Worm (Caenorhabditis elegans) whole organism, mixed stage, embryonic: ENCODE results near the gene pqn-80.

Experiments
- M03D4.4 ChIP-seq: sonication (generic microtip); optimal IDR thresholded peaks from 2 replicates; lab custom pipeline; 2017; ENCODE audit warnings: mild to moderate bottlenecking, missing genetic modification characterization, missing compliant biosample characterization
- bed-3 ChIP-seq: fragments of 200-800 bp; sonication (Bioruptor generic); optimal IDR thresholded peaks from 3 replicates; lab custom pipeline; 2018; ENCODE audit warnings: mild to moderate bottlenecking, missing genetic modification characterization, moderate library complexity, missing compliant biosample characterization
- blmp-1 ChIP-seq: fragments of 150-350 bp; optimal IDR thresholded peaks from 2 replicates; lab custom pipeline; 2014; ENCODE audit warnings: missing biosample characterization, missing genetic modification characterization
- ceh-39 ChIP-seq: fragments of 150-350 bp; optimal IDR thresholded peaks from 2 replicates; lab custom pipeline; 2014; ENCODE audit warnings: missing biosample characterization, missing genetic modification characterization
- ceh-43 ChIP-seq: fragments of 200-800 bp; sonication (Bioruptor generic); optimal IDR thresholded peaks from 2 replicates; lab custom pipeline; 2018; ENCODE audit warnings: mild to moderate bottlenecking, missing genetic modification characterization, moderate library complexity, missing compliant biosample characterization
- ceh-83 ChIP-seq: fragments of 200-800 bp; sonication (Bioruptor generic); optimal IDR thresholded peaks from 2 replicates; lab custom pipeline; 2018; ENCODE audit warnings: mild to moderate bottlenecking, missing genetic modification characterization, missing compliant biosample characterization
- ces-1 ChIP-seq: fragments of 150-350 bp; optimal IDR thresholded peaks from 2 replicates; lab custom pipeline; 2014; ENCODE audit warnings: missing biosample characterization, missing genetic modification reagents, missing genetic modification characterization
- cnd-1 ChIP-seq: fragments of 200-800 bp; sonication (Bioruptor generic); optimal IDR thresholded peaks from 2 replicates; lab custom pipeline; 2018; ENCODE audit warnings: mild to moderate bottlenecking, missing genetic modification characterization, missing compliant biosample characterization
- elt-1 ChIP-seq: sonication (generic microtip); optimal IDR thresholded peaks from 2 replicates; lab custom pipeline; 2017; ENCODE audit warnings: missing genetic modification characterization, mild to moderate bottlenecking, missing compliant biosample characterization, antibody characterized with exemption, moderate library complexity, borderline replicate concordance; ENCODE audit not compliant: insufficient read depth
- elt-3 ChIP-seq: fragments of 150-350 bp; optimal IDR thresholded peaks from 2 replicates; lab custom pipeline; 2014; ENCODE audit warnings: missing biosample characterization, missing genetic modification characterization
- flh-1 ChIP-seq: fragments of 200-800 bp; sonication (Bioruptor generic); optimal IDR thresholded peaks from 2 replicates; lab custom pipeline; 2018; ENCODE audit warnings: mild to moderate bottlenecking, missing genetic modification characterization, moderate library complexity, missing compliant biosample characterization
- ham-2 ChIP-seq: fragments of 200-800 bp; sonication (Bioruptor generic); optimal IDR thresholded peaks from 2 replicates; lab custom pipeline; 2018; ENCODE audit warnings: mild to moderate bottlenecking, missing genetic modification characterization, missing compliant biosample characterization
- hlh-1 ChIP-seq: fragments of 150-350 bp; optimal IDR thresholded peaks from 2 replicates; lab custom pipeline; 2014; ENCODE audit warnings: missing biosample characterization, missing genetic modification reagents, missing genetic modification characterization
- lin-13 ChIP-seq: fragments of 150-350 bp; optimal IDR thresholded peaks from 2 replicates; lab custom pipeline; 2014; ENCODE audit warnings: missing biosample characterization, missing genetic modification characterization
- lin-32 ChIP-seq: fragments of 200-800 bp; sonication (Bioruptor generic); optimal IDR thresholded peaks from 2 replicates; lab custom pipeline; 2018; ENCODE audit warnings: mild to moderate bottlenecking, missing genetic modification characterization, missing compliant biosample characterization
- lsy-2 ChIP-seq: fragments of 150-350 bp; optimal IDR thresholded peaks from 2 replicates; lab custom pipeline; 2014; ENCODE audit warnings: missing biosample characterization, missing genetic modification characterization
- mab-5 ChIP-seq: fragments of 150-350 bp; optimal IDR thresholded peaks from 2 replicates; lab custom pipeline; 2014; ENCODE audit warnings: missing biosample characterization, missing genetic modification characterization
- mls-2 ChIP-seq: sonication (generic microtip); optimal IDR thresholded peaks from 2 replicates; lab custom pipeline; 2016; ENCODE audit warnings: mild to moderate bottlenecking, missing genetic modification characterization, moderate library complexity, missing compliant biosample characterization
- nhr-12 ChIP-seq: fragments of 150-350 bp; optimal IDR thresholded peaks from 2 replicates; lab custom pipeline; 2014; ENCODE audit warnings: missing biosample characterization, missing genetic modification characterization
- nhr-2 ChIP-seq: fragments of 150-350 bp; optimal IDR thresholded peaks from 2 replicates; lab custom pipeline; 2014; ENCODE audit warnings: missing biosample characterization, missing genetic modification characterization
- nhr-237 ChIP-seq: fragments of 150-350 bp; optimal IDR thresholded peaks from 2 replicates; lab custom pipeline; 2014; ENCODE audit warnings: missing biosample characterization, missing genetic modification characterization
- nhr-76 ChIP-seq: sonication (generic microtip); optimal IDR thresholded peaks from 2 replicates; lab custom pipeline; 2017; ENCODE audit warnings: missing biosample characterization, missing genetic modification characterization
- pha-4 ChIP-seq: fragments of 150-350 bp; optimal IDR thresholded peaks from 2 replicates; lab custom pipeline; 2018; ENCODE audit warnings: missing biosample characterization, missing genetic modification reagents, missing genetic modification characterization
- sem-2 ChIP-seq: fragments of 200-800 bp; sonication (Bioruptor generic); optimal IDR thresholded peaks from 2 replicates; lab custom pipeline; 2018; ENCODE audit warnings: mild to moderate bottlenecking, missing genetic modification characterization, missing compliant biosample characterization
- snpc-4 ChIP-seq: fragments of 150-350 bp; optimal IDR thresholded peaks from 2 replicates; lab custom pipeline; 2014; ENCODE audit warnings: missing biosample characterization, missing genetic modification characterization
- tbx-8 ChIP-seq: fragments of 200-800 bp; sonication (Bioruptor generic); optimal IDR thresholded peaks from 2 replicates; lab custom pipeline; 2018; ENCODE audit warnings: mild to moderate bottlenecking, missing genetic modification characterization, moderate library complexity, missing compliant biosample characterization
- unc-120 ChIP-seq: sonication (generic microtip); optimal IDR thresholded peaks from 2 replicates; lab custom pipeline; 2017; ENCODE audit warnings: missing genetic modification characterization, missing compliant biosample characterization; ENCODE audit not compliant: poor library complexity, severe bottlenecking
- unc-39 ChIP-seq: fragments of 150-350 bp; optimal IDR thresholded peaks from 2 replicates; lab custom pipeline; 2014; ENCODE audit warnings: missing biosample characterization, missing genetic modification characterization
- ztf-11 ChIP-seq: fragments of 150-350 bp; optimal IDR thresholded peaks from 2 replicates; lab custom pipeline; 2014; ENCODE audit warnings: missing biosample characterization, missing genetic modification characterization

pqn-80 gene

ce11 chrIII:12668821-12669220 lies 42.5 kb downstream of the pqn-80 start:
- TF ChIP-seq elt-3 (tag; lab: Kevin White, UChicago) (no peak), blmp-1 (tag; lab: Kevin White, UChicago) (no peak), lin-13 (tag; lab: Kevin White, UChicago) (no peak), elt-1 (no peak), nhr-2 (tag; lab: Kevin White, UChicago) (no peak), snpc-4 (tag; lab: Kevin White, UChicago) (no peak), cnd-1 (no peak), unc-39 (tag; lab: Kevin White, UChicago) (no peak), nhr-76 (no peak), sem-2 (GFP tag; lab: Kevin White, UChicago) (no peak), lin-32 (GFP tag; lab: Kevin White, UChicago) (no peak), mab-5 (tag; lab: Kevin White, UChicago) (no peak), ceh-83 (GFP tag; lab: Kevin White, UChicago) (no peak), unc-120 (tag; lab: Kevin White, UChicago) (no peak), bed-3 (GFP tag; lab: Kevin White, UChicago) (no peak), flh-1 (GFP tag; lab: Kevin White, UChicago) (no peak), ceh-39 (tag; lab: Kevin White, UChicago) (no peak)

- TF ChIP-seq mls-2 (tag; lab: Kevin White, UChicago): no peak
- TF ChIP-seq lin-13 (tag; lab: Kevin White, UChicago): peak; percentile 17
Measured at ce11 chrIII:12673382-12673970, 47.1 kb downstream of the pqn-80 start, which contains the start of the genes taf-7.2 and elpc-2. Gene taf-7.2, minus strand, starts transcription at chrIII:12673423. Gene elpc-2, plus strand, starts transcription at chrIII:12673677.

ce11 chrIII:12680266-12680665 lies 53.9 kb downstream of the pqn-80 start:
- no peak for TF ChIP-seq elt-1
- TF ChIP-seq ham-2 (GFP tag; lab: Kevin White, UChicago): no peak
- TF ChIP-seq mab-5 (tag; lab: Kevin White, UChicago): no peak
- TF ChIP-seq nhr-76: no peak
- no peak for TF ChIP-seq lin-32 (GFP tag; lab: Kevin White, UChicago)
- TF ChIP-seq mls-2 (tag; lab: Kevin White, UChicago): no peak
- TF ChIP-seq bed-3 (GFP tag; lab: Kevin White, UChicago): no peak
- TF ChIP-seq flh-1 (GFP tag; lab: Kevin White, UChicago): no peak
- TF ChIP-seq ceh-83 (GFP tag; lab: Kevin White, UChicago): no peak
- TF ChIP-seq blmp-1 (tag; lab: Kevin White, UChicago): no peak
- TF ChIP-seq unc-39 (tag; lab: Kevin White, UChicago): no peak
- no peak for TF ChIP-seq lsy-2 (tag; lab: Kevin White, UChicago)
- TF ChIP-seq nhr-2 (tag; lab: Kevin White, UChicago): no peak
- TF ChIP-seq elt-3 (tag; lab: Kevin White, UChicago): no peak
- TF ChIP-seq lin-13 (tag; lab: Kevin White, UChicago): no peak
- no peak for TF ChIP-seq sem-2 (GFP tag; lab: Kevin White, UChicago)
- no peak for TF ChIP-seq M03D4.4 (tag; lab: Kevin White, UChicago)
- no peak for TF ChIP-seq pha-4 (tag; lab: Kevin White, UChicago)
- no peak for TF ChIP-seq ces-1 (GFP tag; lab: Kevin White, UChicago)
- TF ChIP-seq, all 35 proteins: peak for 0

ce11 chrIII:12685372-12686298 lies 59.3 kb downstream of the pqn-80 start:
- TF ChIP-seq mls-2 (tag; lab: Kevin White, UChicago) (no peak), ztf-11 (tag; lab: Kevin White, UChicago) (no peak), bed-3 (GFP tag; lab: Kevin White, UChicago) (no peak), nhr-12 (tag; lab: Kevin White, UChicago) (no peak)

ce11 chrIII:12686457-12687250 lies 60.3 kb downstream of the pqn-80 start:
- TF ChIP-seq snpc-4 (tag; lab: Kevin White, UChicago) (no peak), mab-5 (tag; lab: Kevin White, UChicago) (no peak), nhr-12 (tag; lab: Kevin White, UChicago) (no peak), unc-39 (tag; lab: Kevin White, UChicago) (no peak), hlh-1 (tag; lab: Kevin White, UChicago) (no peak), tbx-8 (GFP tag; lab: Kevin White, UChicago) (no peak), mls-2 (tag; lab: Kevin White, UChicago) (no peak), elt-3 (tag; lab: Kevin White, UChicago) (no peak), sem-2 (GFP tag; lab: Kevin White, UChicago) (no peak), ceh-43 (no peak), nhr-237 (tag; lab: Kevin White, UChicago) (no peak), elt-1 (no peak), bed-3 (GFP tag; lab: Kevin White, UChicago) (no peak)
